Fruit fly (Drosophila melanogaster) whole organism, embryonic: ENCODE results near the gene CG13716.

ENCODE experiments used
- Atf3 ChIP-seq: fragments of 200-800 bp; sonication (Bioruptor generic); optimal IDR thresholded peaks from 3 replicates; lab custom pipeline; 2016; ENCODE audit warnings: missing biosample characterization, missing genetic modification characterization
- BEAF-32 ChIP-seq: fragments of 200-800 bp; sonication (Bioruptor generic); optimal IDR thresholded peaks from 3 replicates; lab custom pipeline; 2017; ENCODE audit warnings: missing biosample characterization, missing genetic modification characterization, mild to moderate bottlenecking, moderate library complexity, missing genetic modification reagents
- CG10543 ChIP-seq: fragments of 200-800 bp; sonication (Bioruptor generic); optimal IDR thresholded peaks from 3 replicates; lab custom pipeline; 2017; ENCODE audit warnings: missing biosample characterization, mild to moderate bottlenecking, missing genetic modification characterization, moderate library complexity
- CG11247 ChIP-seq: fragments of 200-800 bp; sonication (Bioruptor generic); IDR thresholded peaks from 2 replicates; pipeline ENCODE4 v1.3.6; 2022; ENCODE audit warnings: missing biosample characterization, missing genetic modification characterization
- CG11504 ChIP-seq: fragments of 200-800 bp; sonication (Bioruptor generic); optimal IDR thresholded peaks from 3 replicates; lab custom pipeline; 2019; ENCODE audit warnings: missing biosample characterization, mild to moderate bottlenecking, missing genetic modification characterization, moderate library complexity
- CG12391 ChIP-seq: fragments of 200-800 bp; sonication (Bioruptor generic); optimal IDR thresholded peaks from 3 replicates; lab custom pipeline; 2018; ENCODE audit warnings: missing biosample characterization, mild to moderate bottlenecking, missing genetic modification characterization, moderate library complexity
- CG12769 ChIP-seq: fragments of 200-800 bp; sonication (Bioruptor generic); optimal IDR thresholded peaks from 2 replicates; lab custom pipeline; 2019; ENCODE audit warnings: missing biosample characterization, mild to moderate bottlenecking, missing genetic modification characterization, moderate library complexity
- CG14965 ChIP-seq: fragments of 200-800 bp; sonication (Bioruptor generic); optimal IDR thresholded peaks from 2 replicates; lab custom pipeline; 2016; ENCODE audit warnings: missing biosample characterization, missing genetic modification characterization, borderline replicate concordance
- CG17359 ChIP-seq: fragments of 200-800 bp; sonication (Bioruptor generic); optimal IDR thresholded peaks from 3 replicates; lab custom pipeline; 2018; ENCODE audit warnings: missing biosample characterization, mild to moderate bottlenecking, missing genetic modification characterization, moderate library complexity
- CG2120 ChIP-seq: fragments of 200-800 bp; sonication (Bioruptor generic); optimal IDR thresholded peaks from 3 replicates; lab custom pipeline; 2016; ENCODE audit warnings: missing biosample characterization, missing genetic modification characterization
- CG2678 ChIP-seq: fragments of 200-800 bp; sonication (Bioruptor generic); optimal IDR thresholded peaks from 3 replicates; lab custom pipeline; 2019; ENCODE audit warnings: missing biosample characterization, mild to moderate bottlenecking, missing genetic modification characterization, moderate library complexity
- CG31365 ChIP-seq: fragments of 200-800 bp; sonication (Bioruptor generic); optimal IDR thresholded peaks from 2 replicates; lab custom pipeline; 2018; ENCODE audit warnings: missing biosample characterization, mild to moderate bottlenecking, missing genetic modification characterization
- CG32772 ChIP-seq: fragments of 200-800 bp; sonication (Bioruptor generic); IDR thresholded peaks from 2 replicates; pipeline ENCODE4 v1.3.6; 2022; ENCODE audit warnings: missing biosample characterization, missing genetic modification characterization
- CG33557 ChIP-seq: fragments of 200-800 bp; sonication (Bioruptor generic); optimal IDR thresholded peaks from 2 replicates; lab custom pipeline; 2019; ENCODE audit warnings: missing biosample characterization, mild to moderate bottlenecking, missing genetic modification characterization, moderate library complexity
- CG34224 ChIP-seq: fragments of 200-800 bp; sonication (Bioruptor generic); IDR thresholded peaks from 3 replicates; pipeline ENCODE4 v1.3.6; 2022; ENCODE audit warnings: missing biosample characterization, missing genetic modification characterization; ENCODE audit not compliant: partially characterized antibody
- CG3726 ChIP-seq: fragments of 200-800 bp; sonication (Bioruptor generic); IDR thresholded peaks from 3 replicates; pipeline ENCODE4, ENCODE4 v1.3.6; 2022; ENCODE audit warnings: missing biosample characterization, missing genetic modification characterization
- CG43689 ChIP-seq: fragments of 200-800 bp; sonication (Bioruptor generic); IDR thresholded peaks from 2 replicates; pipeline ENCODE4 v1.3.6; 2022; ENCODE audit warnings: missing biosample characterization, missing genetic modification characterization
- CG5953 ChIP-seq: fragments of 200-800 bp; sonication (Bioruptor generic); IDR thresholded peaks from 2 replicates; pipeline ENCODE4 v1.3.6; 2022; ENCODE audit warnings: missing biosample characterization, missing genetic modification characterization
- CG6813 ChIP-seq: fragments of 200-800 bp; sonication (Bioruptor generic); optimal IDR thresholded peaks from 2 replicates; lab custom pipeline; 2017; ENCODE audit warnings: missing biosample characterization, missing genetic modification characterization, mild to moderate bottlenecking, moderate library complexity, missing genetic modification reagents
- CG8281 ChIP-seq: fragments of 200-800 bp; sonication (Bioruptor generic); optimal IDR thresholded peaks from 2 replicates; lab custom pipeline; 2018; ENCODE audit warnings: missing biosample characterization, mild to moderate bottlenecking, missing genetic modification characterization, moderate library complexity
- CG8924 ChIP-seq: fragments of 200-800 bp; optimal IDR thresholded peaks from 3 replicates; lab custom pipeline; 2019; ENCODE audit warnings: missing biosample characterization, mild to moderate bottlenecking, missing genetic modification characterization, moderate library complexity
- CoRest ChIP-seq: fragments of 200-800 bp; sonication (Bioruptor generic); optimal IDR thresholded peaks from 3 replicates; lab custom pipeline; 2018; ENCODE audit warnings: missing biosample characterization, mild to moderate bottlenecking, missing genetic modification characterization, moderate library complexity
- Eip74EF ChIP-seq, 2 experiments: fragments of 200-800 bp in 1 of 2; fragments of >200 bp in 1 of 2; sonication (Bioruptor generic) in 1 of 2; optimal IDR thresholded peaks; 2 replicates each; lab custom pipeline; 2017 to 2019; ENCODE audit warnings: missing biosample characterization in 2 of 2, missing genetic modification characterization in 2 of 2, mild to moderate bottlenecking in 1 of 2, moderate library complexity in 1 of 2
- Elba2 ChIP-seq: fragments of 200-800 bp; sonication (Bioruptor generic); optimal IDR thresholded peaks from 3 replicates; lab custom pipeline; 2016; ENCODE audit warnings: missing biosample characterization, missing genetic modification characterization
- Ets65A ChIP-seq: fragments of 200-800 bp; sonication (Bioruptor generic); peaks from one replicate; lab custom pipeline; 2016; ENCODE audit warnings: missing biosample characterization, missing genetic modification characterization
- GATAe ChIP-seq: fragments of 200-800 bp; sonication (Bioruptor generic); conservative IDR thresholded peaks from 2 replicates; pipeline ENCODE4 v1.3.6; 2022; ENCODE audit warnings: missing biosample characterization, missing genetic modification characterization
- Hr51 ChIP-seq, 2 experiments: fragments of 200-800 bp; sonication (Bioruptor generic); optimal IDR thresholded peaks; 2 replicates in 1 of 2; 3 replicates in 1 of 2; lab custom pipeline; 2016 to 2018; ENCODE audit warnings: missing biosample characterization in 2 of 2, missing genetic modification characterization in 2 of 2, mild to moderate bottlenecking in 1 of 2, moderate library complexity in 1 of 2
- Lim3 ChIP-seq: fragments of 200-800 bp; sonication (Bioruptor generic); IDR thresholded peaks from 2 replicates; pipeline ENCODE4 v1.3.6; 2022; ENCODE audit warnings: missing biosample characterization, missing genetic modification characterization
- Oli ChIP-seq: fragments of 200-800 bp; sonication (Bioruptor generic); optimal IDR thresholded peaks from 2 replicates; lab custom pipeline; 2018; ENCODE audit warnings: missing biosample characterization, mild to moderate bottlenecking, missing genetic modification characterization, moderate library complexity
- Ravus ChIP-seq: fragments of 200-800 bp; sonication (Bioruptor generic); IDR thresholded peaks from 2 replicates; pipeline ENCODE4 v1.3.6; 2022; ENCODE audit warnings: missing biosample characterization, missing genetic modification characterization
- Sox100B ChIP-seq: fragments of 200-800 bp; sonication (Bioruptor generic); optimal IDR thresholded peaks from 3 replicates; lab custom pipeline; 2018; ENCODE audit warnings: missing biosample characterization, mild to moderate bottlenecking, missing genetic modification characterization
- Sox102F ChIP-seq: fragments of 200-800 bp; sonication (Bioruptor generic); optimal IDR thresholded peaks from 2 replicates; lab custom pipeline; 2018; ENCODE audit warnings: missing biosample characterization, mild to moderate bottlenecking, missing genetic modification characterization, moderate library complexity
- Sry-δ ChIP-seq: fragments of 200-800 bp; sonication (Bioruptor generic); optimal IDR thresholded peaks from 2 replicates; lab custom pipeline; 2016; ENCODE audit warnings: missing biosample characterization, missing genetic modification characterization
- Ssrp ChIP-seq: fragments of 200-800 bp; sonication (Bioruptor generic); optimal IDR thresholded peaks from 2 replicates; lab custom pipeline; 2018; ENCODE audit warnings: missing biosample characterization, mild to moderate bottlenecking, missing genetic modification characterization, moderate library complexity
- bab2 ChIP-seq: fragments of 200-800 bp; sonication (Bioruptor generic); optimal IDR thresholded peaks from 2 replicates; lab custom pipeline; 2016; ENCODE audit warnings: missing biosample characterization, missing genetic modification characterization
- ci ChIP-seq: fragments of 200-800 bp; sonication (Bioruptor generic); IDR thresholded peaks from 3 replicates; pipeline ENCODE4 v1.3.6; 2022; ENCODE audit warnings: missing biosample characterization, missing genetic modification characterization
- dmrt99B ChIP-seq: fragments of 200-800 bp; sonication (Bioruptor generic); optimal IDR thresholded peaks from 2 replicates; lab custom pipeline; 2018; ENCODE audit warnings: missing biosample characterization, mild to moderate bottlenecking, missing genetic modification characterization, moderate library complexity
- fru ChIP-seq: fragments of >200 bp; optimal IDR thresholded peaks from 2 replicates; lab custom pipeline; 2017
- gsb-n ChIP-seq: fragments of 200-800 bp; sonication (Bioruptor generic); optimal IDR thresholded peaks from 3 replicates; lab custom pipeline; 2018; ENCODE audit warnings: missing biosample characterization, mild to moderate bottlenecking, missing genetic modification characterization
- hb ChIP-seq: fragments of 200-800 bp; sonication (Bioruptor generic); IDR thresholded peaks from 3 replicates; pipeline ENCODE4 v1.3.6; 2022; ENCODE audit warnings: missing biosample characterization, missing genetic modification characterization; ENCODE audit not compliant: partially characterized antibody
- kah ChIP-seq: fragments of 200-800 bp; sonication (Bioruptor generic); optimal IDR thresholded peaks from 2 replicates; lab custom pipeline; 2018; ENCODE audit warnings: missing biosample characterization, mild to moderate bottlenecking, missing genetic modification characterization
- oc ChIP-seq: fragments of 200-800 bp; sonication (Bioruptor generic); optimal IDR thresholded peaks from 2 replicates; lab custom pipeline; 2018; ENCODE audit warnings: missing biosample characterization, mild to moderate bottlenecking, missing genetic modification characterization, moderate library complexity
- phol ChIP-seq: fragments of 200-800 bp; sonication (Bioruptor generic); optimal IDR thresholded peaks from 3 replicates; lab custom pipeline; 2018; ENCODE audit warnings: missing biosample characterization, mild to moderate bottlenecking, missing genetic modification characterization, moderate library complexity
- prd ChIP-seq, 3 experiments: fragments of >200 bp in 2 of 3; fragments of 200-800 bp in 1 of 3; sonication (Bioruptor generic) in 1 of 3; optimal IDR thresholded peaks in 2 of 3; IDR thresholded peaks in 1 of 3; 2 replicates in 2 of 3; 3 replicates in 1 of 3; pipeline versions ENCODE4 v1.3.6 to Lab custom; 2017 to 2022; ENCODE audit warnings: missing biosample characterization in 1 of 3, missing genetic modification characterization in 1 of 3
- pum ChIP-seq: fragments of 200-800 bp; sonication (Bioruptor generic); optimal IDR thresholded peaks from 2 replicates; lab custom pipeline; 2016; ENCODE audit warnings: missing biosample characterization, missing genetic modification characterization
- rib ChIP-seq: fragments of 200-800 bp; sonication (Bioruptor generic); IDR thresholded peaks from 2 replicates; pipeline ENCODE4 v1.3.6; 2022; ENCODE audit warnings: missing biosample characterization, missing genetic modification characterization
- sisA ChIP-seq: fragments of 200-800 bp; sonication (Bioruptor generic); IDR thresholded peaks from 2 replicates; pipeline ENCODE4 v1.3.6; 2022; ENCODE audit warnings: missing biosample characterization, missing genetic modification characterization
- unpg ChIP-seq: fragments of 200-800 bp; sonication (Bioruptor generic); optimal IDR thresholded peaks from 3 replicates; lab custom pipeline; 2018; ENCODE audit warnings: missing biosample characterization, mild to moderate bottlenecking, missing genetic modification characterization, moderate library complexity

Gene CG13716

dm6 chr3L:4606739-4607428 is 27.7 kb downstream of the CG13716 start (continued):
- peak; percentile 55 for TF ChIP-seq phol
- peak; percentile 6 for TF ChIP-seq CG17359 (tag; lab: Kevin White, UChicago)
- TF ChIP-seq CG43689 (GFP tag; lab: Robert Waterston, UW) = no peak
- no peak for TF ChIP-seq CG14965 (GFP tag; lab: Kevin White, UChicago)
- TF ChIP-seq CG2678 (tag; lab: Kevin White, UChicago) = peak; percentile 40
- TF ChIP-seq Hr51 (GFP tag; optimal IDR thresholded peaks at IDR 0.05; lab: Kevin White, UChicago) = peak in 1 of 2 experiments; percentile 2
- TF ChIP-seq CG5953 (GFP tag; lab: Robert Waterston, UW) = no peak
- no peak for TF ChIP-seq rib (GFP tag; lab: Robert Waterston, UW)
- TF ChIP-seq CG32772 (GFP tag; lab: Robert Waterston, UW) = no peak; the same call in 1 of the 2 replicates
- TF ChIP-seq CG33557 (GFP tag; lab: Kevin White, UChicago) = peak; percentile 30
- TF ChIP-seq Eip74EF (GFP tag; optimal IDR thresholded peaks at IDR 0.05; lab: Kevin White, UChicago) = no peak
- TF ChIP-seq CG11504 = peak; percentile 51
- peak; percentile 36 for TF ChIP-seq unpg (GFP tag; lab: Kevin White, UChicago)
- peak; percentile 35 for TF ChIP-seq CG10543 (GFP tag; lab: Kevin White, UChicago)
- peak; percentile 32 for TF ChIP-seq CG12769 (tag; lab: Kevin White, UChicago)
- peak; percentile 24 for TF ChIP-seq Ssrp
- TF ChIP-seq Sox102F = peak; percentile 53
- no peak for TF ChIP-seq hb
- no peak for TF ChIP-seq CG6813 (GFP tag; lab: Kevin White, UChicago)
- TF ChIP-seq CoRest (tag; lab: Kevin White, UChicago) = peak; percentile 14
- peak; percentile 10 for TF ChIP-seq Sox100B
- TF ChIP-seq GATAe (GFP tag; lab: Robert Waterston, UW) = 0 out of 2 replicates have a peak, but pooled peaks have one; percentile 28
- no peak for TF ChIP-seq Ets65A (GFP tag; lab: Kevin White, UChicago)
- TF ChIP-seq prd (optimal IDR thresholded peaks at IDR 0.05; lab: Kevin White, UChicago) = no peak
- TF ChIP-seq prd (GFP tag; IDR thresholded peaks at IDR 0.05; lab: Robert Waterston, UW) = peak; percentile 42; the same call in 1 of the 3 replicates
- TF ChIP-seq kah (GFP tag; lab: Kevin White, UChicago) = no peak
- peak; percentile 41 for TF ChIP-seq dmrt99B (tag; lab: Kevin White, UChicago)
- TF ChIP-seq pum = no peak
- peak; percentile 21 for TF ChIP-seq Oli (tag; lab: Kevin White, UChicago)
- no peak for TF ChIP-seq CG34224 (GFP tag; lab: Robert Waterston, UW)
- TF ChIP-seq Lim3 = no peak
- peak; percentile 21 for TF ChIP-seq CG12391 (tag; lab: Kevin White, UChicago)
- no peak for TF ChIP-seq CG3726 (GFP tag; lab: Robert Waterston, UW)
- TF ChIP-seq oc (tag; lab: Kevin White, UChicago) = no peak
- TF ChIP-seq CG8924 (tag; lab: Kevin White, UChicago) = peak; percentile 8
- peak; percentile 11 for TF ChIP-seq bab2
- TF ChIP-seq CG8281 = no peak
- no peak for TF ChIP-seq Ravus (GFP tag; lab: Robert Waterston, UW)
- TF ChIP-seq CG31365 (tag; lab: Kevin White, UChicago) = no peak
- 0 out of 2 replicates have a peak, but pooled peaks have one; percentile 16 for TF ChIP-seq sisA (GFP tag; lab: Robert Waterston, UW)
- no peak for TF ChIP-seq gsb-n (tag; lab: Kevin White, UChicago)
- TF ChIP-seq ci (GFP tag; lab: Robert Waterston, UW) = no peak; the same call in 2 of the 3 replicates
- peak; percentile 64 for TF ChIP-seq Sry-δ (GFP tag; lab: Kevin White, UChicago)
- no peak for TF ChIP-seq Elba2
- no peak for TF ChIP-seq fru (lab: Kevin White, UChicago)
- no peak for TF ChIP-seq CG11247 (GFP tag; lab: Robert Waterston, UW)
- no peak for TF ChIP-seq CG2120 (GFP tag; lab: Kevin White, UChicago)
- TF ChIP-seq BEAF-32 (GFP tag; lab: Kevin White, UChicago) = peak; percentile 43
- TF ChIP-seq Atf3 = no peak
